Worm (Caenorhabditis elegans) whole organism, L2 larva: ENCODE data around the gene ZK1098.2.

Experiments used
- C34F6.9 ChIP-seq: fragments of 150-350 bp; optimal IDR thresholded peaks from 2 replicates; lab custom pipeline; 2014; ENCODE audit warnings: missing biosample characterization, missing genetic modification characterization
- F13H6.1 ChIP-seq: sonication (generic microtip); optimal IDR thresholded peaks from 2 replicates; lab custom pipeline; 2016; ENCODE audit warnings: missing genetic modification characterization, missing compliant biosample characterization
- R02D3.7 ChIP-seq: fragments of 150-350 bp; optimal IDR thresholded peaks from 2 replicates; lab custom pipeline; 2014; ENCODE audit warnings: missing biosample characterization, missing genetic modification characterization
- ZK546.5 ChIP-seq: sonication (generic microtip); optimal IDR thresholded peaks from 2 replicates; lab custom pipeline; 2017; ENCODE audit warnings: missing biosample characterization, missing genetic modification characterization
- alr-1 ChIP-seq: fragments of 150-350 bp; optimal IDR thresholded peaks from 2 replicates; lab custom pipeline; 2014; ENCODE audit warnings: missing biosample characterization, missing genetic modification characterization
- ama-1 ChIP-seq: fragments of 150-350 bp; optimal IDR thresholded peaks from 2 replicates; lab custom pipeline; 2018; ENCODE audit warnings: inconsistent platforms
- blmp-1 ChIP-seq: sonication (generic microtip); optimal IDR thresholded peaks from 2 replicates; lab custom pipeline; 2017; ENCODE audit warnings: missing genetic modification characterization, mild to moderate bottlenecking, missing compliant biosample characterization, antibody characterized with exemption, moderate library complexity; ENCODE audit not compliant: insufficient read depth
- crh-2 ChIP-seq: sonication (generic microtip); optimal IDR thresholded peaks from 2 replicates; lab custom pipeline; 2017; ENCODE audit warnings: missing biosample characterization, missing genetic modification characterization
- elt-3 ChIP-seq: sonication (generic microtip); optimal IDR thresholded peaks from 2 replicates; lab custom pipeline; 2017; ENCODE audit warnings: missing biosample characterization, missing genetic modification characterization
- fos-1 ChIP-seq: fragments of 150-350 bp; optimal IDR thresholded peaks from 2 replicates; lab custom pipeline; 2014; ENCODE audit warnings: missing biosample characterization, missing genetic modification characterization
- gmeb-1 ChIP-seq: fragments of 150-350 bp; optimal IDR thresholded peaks from 2 replicates; lab custom pipeline; 2014; ENCODE audit warnings: missing biosample characterization, missing genetic modification characterization
- lin-11 ChIP-seq: fragments of 150-350 bp; sonication (generic microtip); optimal IDR thresholded peaks from 2 replicates; lab custom pipeline; 2014; ENCODE audit warnings: missing biosample characterization, missing genetic modification characterization, inconsistent platforms, mixed read lengths
- lin-13 ChIP-seq: fragments of 150-350 bp; optimal IDR thresholded peaks from 2 replicates; lab custom pipeline; 2014; ENCODE audit warnings: missing biosample characterization, missing genetic modification reagents, missing genetic modification characterization
- lsy-2 ChIP-seq, 2 experiments: fragments of 150-350 bp in 1 of 2; sonication (generic microtip) in 1 of 2; optimal IDR thresholded peaks; 2 replicates each; lab custom pipeline; 2014 to 2017; ENCODE audit warnings: missing biosample characterization in 2 of 2, missing genetic modification characterization in 2 of 2
- mbf-1 ChIP-seq: sonication (generic microtip); optimal IDR thresholded peaks from 2 replicates; lab custom pipeline; 2017; ENCODE audit warnings: missing biosample characterization, missing genetic modification characterization
- mdl-1 ChIP-seq, 2 experiments: fragments of 150-350 bp in 1 of 2; sonication (generic microtip) in 1 of 2; optimal IDR thresholded peaks; 2 replicates each; lab custom pipeline; 2017; ENCODE audit warnings: missing biosample characterization in 2 of 2, missing genetic modification characterization in 2 of 2
- nhr-10 ChIP-seq: sonication (generic microtip); optimal IDR thresholded peaks from 2 replicates; lab custom pipeline; 2017; ENCODE audit warnings: missing biosample characterization, missing genetic modification characterization
- nhr-12 ChIP-seq: fragments of 150-350 bp; optimal IDR thresholded peaks from 2 replicates; lab custom pipeline; 2014; ENCODE audit warnings: missing biosample characterization, missing genetic modification characterization
- nhr-129 ChIP-seq: fragments of 150-350 bp; optimal IDR thresholded peaks from 2 replicates; lab custom pipeline; 2014; ENCODE audit warnings: missing biosample characterization, missing genetic modification characterization
- nhr-21 ChIP-seq: fragments of 150-350 bp; optimal IDR thresholded peaks from 2 replicates; lab custom pipeline; 2014; ENCODE audit warnings: missing biosample characterization, missing genetic modification characterization
- nhr-23 ChIP-seq: fragments of 150-350 bp; optimal IDR thresholded peaks from 2 replicates; lab custom pipeline; 2014; ENCODE audit warnings: missing biosample characterization, missing genetic modification reagents, missing genetic modification characterization
- nhr-237 ChIP-seq: fragments of 150-350 bp; optimal IDR thresholded peaks from 2 replicates; lab custom pipeline; 2014; ENCODE audit warnings: missing biosample characterization, missing genetic modification characterization
- nhr-25 ChIP-seq: fragments of 150-350 bp; sonication (generic microtip); optimal IDR thresholded peaks from 3 replicates; lab custom pipeline; 2014; ENCODE audit warnings: missing biosample characterization, missing genetic modification characterization
- nhr-77 ChIP-seq: fragments of 150-350 bp; optimal IDR thresholded peaks from 2 replicates; lab custom pipeline; 2014; ENCODE audit warnings: missing biosample characterization, missing genetic modification characterization
- peb-1 ChIP-seq: fragments of 150-350 bp; optimal IDR thresholded peaks from 2 replicates; lab custom pipeline; 2014; ENCODE audit warnings: missing biosample characterization, missing genetic modification characterization
- sem-4 ChIP-seq: fragments of 150-350 bp; optimal IDR thresholded peaks from 2 replicates; lab custom pipeline; 2014; ENCODE audit warnings: missing biosample characterization, missing genetic modification reagents, missing genetic modification characterization
- sma-3 ChIP-seq: sonication (generic microtip); optimal IDR thresholded peaks from 2 replicates; lab custom pipeline; 2016; ENCODE audit warnings: missing genetic modification reagents, missing genetic modification characterization, missing compliant biosample characterization
- sma-9 ChIP-seq, 2 experiments: fragments of 150-350 bp in 1 of 2; sonication (generic microtip) in 1 of 2; optimal IDR thresholded peaks; 2 replicates each; lab custom pipeline; 2014 to 2016; ENCODE audit warnings: missing genetic modification characterization in 2 of 2, mild to moderate bottlenecking in 1 of 2, missing biosample characterization in 1 of 2, missing compliant biosample characterization in 1 of 2, missing genetic modification reagents in 1 of 2, moderate library complexity in 1 of 2
- snpc-4 ChIP-seq: fragments of 150-350 bp; optimal IDR thresholded peaks from 2 replicates; lab custom pipeline; 2014; ENCODE audit warnings: missing biosample characterization, missing genetic modification characterization
- unc-39 ChIP-seq: fragments of 150-350 bp; optimal IDR thresholded peaks from 2 replicates; lab custom pipeline; 2014; ENCODE audit warnings: missing biosample characterization, missing genetic modification characterization
- unc-55 ChIP-seq: fragments of 150-350 bp; sonication (generic microtip); optimal IDR thresholded peaks from 3 replicates; lab custom pipeline; 2014; ENCODE audit warnings: missing biosample characterization, missing genetic modification reagents, missing genetic modification characterization
- unc-62 ChIP-seq: fragments of 150-350 bp; optimal IDR thresholded peaks from 2 replicates; lab custom pipeline; 2014; ENCODE audit warnings: missing biosample characterization, missing genetic modification reagents, missing genetic modification characterization
- ztf-1 ChIP-seq: fragments of 200-800 bp; sonication (Bioruptor generic); conservative IDR thresholded peaks from 2 replicates; pipeline ENCODE4 v1.3.6; 2022; ENCODE audit warnings: missing genetic modification characterization, missing compliant biosample characterization
- ztf-11 ChIP-seq: sonication (generic microtip); optimal IDR thresholded peaks from 2 replicates; lab custom pipeline; 2017; ENCODE audit warnings: missing biosample characterization, missing genetic modification characterization
- ztf-4 ChIP-seq: fragments of 150-350 bp; optimal IDR thresholded peaks from 2 replicates; lab custom pipeline; 2014; ENCODE audit warnings: missing biosample characterization, missing genetic modification characterization

The ZK1098.2 gene

ce11 chrIII:9490783-9491547, 38.0 kb upstream of the ZK1098.2 start, which contains the start of the genes dars-1 and ctr-9:
Gene dars-1 (minus strand): TSS chrIII:9491215.
Gene ctr-9 (plus strand): TSS chrIII:9491396.
- TF ChIP-seq crh-2 (no peak), nhr-77 (tag; lab: Kevin White, UChicago) (no peak), R02D3.7 (tag; lab: Kevin White, UChicago) (no peak), nhr-129 (tag; lab: Kevin White, UChicago) (peak; percentile 66), snpc-4 (tag; lab: Kevin White, UChicago) (no peak), ZK546.5 (tag; lab: Kevin White, UChicago) (no peak), lin-11 (tag; lab: Kevin White, UChicago) (no peak), alr-1 (tag; lab: Kevin White, UChicago) (no peak), ama-1 (lab: Kevin White, UChicago) (no peak), unc-55 (peak; percentile 18), nhr-10 (tag; lab: Kevin White, UChicago) (no peak), nhr-25 (tag; lab: Kevin White, UChicago) (no peak), C34F6.9 (tag; lab: Kevin White, UChicago) (peak; percentile 5), nhr-23 (tag; lab: Kevin White, UChicago) (no peak), lsy-2 (tag; optimal IDR thresholded peaks at IDR 0.05; lab: Kevin White, UChicago) (peak in 1 of 2 experiments; percentile 51), mdl-1 (tag; optimal IDR thresholded peaks at IDR 0.05; lab: Kevin White, UChicago) (no peak), mbf-1 (no peak), ztf-1 (GFP tag; lab: Robert Waterston, UW) (no peak)

- no peak for TF ChIP-seq sem-4
These were observed 34.8 kb upstream of the ZK1098.2 start for ce11 chrIII:9494209-9494608.

DNA sequence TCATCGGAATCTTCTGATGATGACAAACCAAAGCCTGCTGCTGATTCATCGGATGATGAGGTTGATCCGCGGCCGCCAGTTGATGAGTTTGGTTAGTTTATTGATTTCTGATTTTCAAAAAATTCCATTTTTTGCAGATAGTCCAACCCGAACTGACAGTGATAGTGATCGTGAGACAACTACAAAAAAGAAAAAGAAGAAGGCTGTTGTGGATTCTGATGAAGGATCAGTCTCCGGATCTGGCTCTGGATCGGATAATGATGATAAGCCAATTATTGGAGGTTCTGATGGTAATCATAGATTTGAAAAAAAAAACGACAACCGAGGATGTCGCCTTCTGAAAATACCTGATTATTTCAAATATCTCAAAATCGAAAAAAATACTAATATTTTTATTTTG, 32.9 kb upstream of the ZK1098.2 start:
- no peak for TF ChIP-seq unc-39 (tag; lab: Kevin White, UChicago)
- TF ChIP-seq peb-1 (tag; lab: Kevin White, UChicago): no peak
- no peak for TF ChIP-seq elt-3 (tag; lab: Kevin White, UChicago)
- no peak for TF ChIP-seq ztf-11 (tag; lab: Kevin White, UChicago)
- no peak for TF ChIP-seq lsy-2 (tag; optimal IDR thresholded peaks at IDR 0.05; lab: Kevin White, UChicago)
- TF ChIP-seq mdl-1 (tag; optimal IDR thresholded peaks at IDR 0.05; lab: Kevin White, UChicago): no peak
- no peak for TF ChIP-seq nhr-21 (tag; lab: Kevin White, UChicago)
- TF ChIP-seq nhr-12: no peak
- TF ChIP-seq gmeb-1 (tag; lab: Kevin White, UChicago): no peak
- TF ChIP-seq nhr-10 (tag; lab: Kevin White, UChicago): no peak
- no peak for TF ChIP-seq R02D3.7 (tag; lab: Kevin White, UChicago)

DNA sequence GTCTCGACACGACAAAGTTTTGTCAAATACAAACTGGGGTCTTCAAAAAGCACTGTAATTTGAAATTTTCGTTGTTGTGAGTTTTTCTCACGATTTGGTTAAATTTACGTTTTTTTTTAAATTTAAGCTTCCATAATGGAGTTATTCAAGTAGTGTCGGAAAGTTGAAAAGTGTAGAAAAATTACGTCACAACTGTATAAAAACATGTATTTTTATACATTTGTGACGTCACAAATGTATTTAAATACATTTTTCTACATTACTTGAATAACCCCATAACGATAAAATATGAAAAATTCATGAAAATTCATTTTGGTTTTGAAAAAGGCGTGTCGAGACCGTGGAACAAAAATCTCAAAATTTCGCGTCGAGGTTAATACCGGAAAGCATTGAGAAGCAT, 31.5 kb upstream of the ZK1098.2 start:
- TF ChIP-seq sem-4 (no peak), alr-1 (tag; lab: Kevin White, UChicago) (no peak), blmp-1 (tag; lab: Kevin White, UChicago) (no peak), lin-11 (tag; lab: Kevin White, UChicago) (no peak), sma-3 (GFP tag; lab: Kevin White, UChicago) (no peak), unc-55 (no peak), ztf-1 (GFP tag; lab: Robert Waterston, UW) (no peak)

DNA sequence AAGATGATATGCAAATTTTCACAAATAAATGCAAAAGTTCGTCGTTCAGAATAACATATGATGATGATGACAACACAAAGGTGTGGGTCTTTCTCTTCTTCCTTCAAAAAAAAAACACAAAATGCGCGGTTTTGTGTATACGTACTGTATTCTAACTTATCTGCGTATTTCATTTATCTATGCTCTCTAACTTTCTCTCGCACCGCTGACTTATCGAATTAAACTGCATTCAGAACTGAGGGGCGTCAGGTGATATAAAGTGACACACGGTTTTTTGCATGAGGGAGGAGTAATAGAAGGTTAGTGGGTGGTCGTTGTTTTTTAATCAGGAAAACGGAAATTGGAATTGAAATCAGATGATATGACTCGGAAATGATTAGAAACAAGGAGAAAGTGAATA, 28.7 kb upstream of the ZK1098.2 start, which contains the start of gene sod-4:
TSS of gene sod-4 (minus strand) at position 109 of the 400 bp plus-strand sequence.
- TF ChIP-seq nhr-237 (tag; lab: Kevin White, UChicago) (no peak), elt-3 (tag; lab: Kevin White, UChicago) (no peak), mdl-1 (tag; optimal IDR thresholded peaks at IDR 0.05; lab: Kevin White, UChicago) (no peak), unc-55 (no peak), unc-62 (GFP tag; lab: Kevin White, UChicago) (no peak), sma-3 (GFP tag; lab: Kevin White, UChicago) (peak; percentile 47), nhr-12 (no peak), sma-9 (GFP tag; optimal IDR thresholded peaks at IDR 0.05; lab: Kevin White, UChicago) (no peak), sma-9 (tag; optimal IDR thresholded peaks at IDR 0.05; lab: Kevin White, UChicago) (no peak), gmeb-1 (tag; lab: Kevin White, UChicago) (peak; percentile 57), nhr-129 (tag; lab: Kevin White, UChicago) (peak; percentile 60), R02D3.7 (tag; lab: Kevin White, UChicago) (no peak), peb-1 (tag; lab: Kevin White, UChicago) (no peak), F13H6.1 (tag; lab: Kevin White, UChicago) (no peak), lin-13 (GFP tag; lab: Kevin White, UChicago) (no peak), fos-1 (tag; lab: Kevin White, UChicago) (no peak), unc-39 (tag; lab: Kevin White, UChicago) (no peak), ztf-4 (tag; lab: Kevin White, UChicago) (no peak), nhr-25 (tag; lab: Kevin White, UChicago) (peak; percentile 50)
